Worm (Caenorhabditis elegans): ENCODE measurements around the gene let-19.

DNA sequence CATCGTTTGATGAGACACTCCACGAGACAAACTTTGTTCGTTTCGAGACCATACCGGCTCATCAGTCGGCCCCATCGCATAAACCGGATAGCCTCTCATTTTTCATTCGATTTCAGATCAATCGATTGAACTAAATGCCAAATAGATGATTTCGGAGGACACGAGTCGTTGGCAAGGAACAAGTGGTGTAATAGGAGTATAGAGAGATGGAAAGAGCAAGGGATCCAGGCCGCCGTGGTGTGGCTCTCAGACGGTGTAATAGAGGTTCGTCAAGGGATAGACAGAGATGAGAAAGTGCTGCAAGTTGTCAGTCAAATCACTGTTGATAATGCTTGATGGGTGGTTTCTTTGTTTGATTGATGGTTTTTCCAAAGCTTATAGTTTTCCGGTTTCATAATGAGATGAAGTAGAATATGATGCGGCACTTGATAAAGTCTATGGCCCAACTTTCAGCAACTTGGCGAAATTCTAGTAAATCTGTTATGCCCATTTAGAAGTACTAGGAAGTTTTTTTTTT lies 12.7 kb downstream of the let-19 start, which contains the start of gene sgn-1:
- no peak for TF ChIP-seq ama-1 (optimal IDR thresholded peaks at IDR 0.05)
- TF ChIP-seq pha-4 (GFP tag; IDR thresholded peaks at IDR 0.05), result no peak
- TF ChIP-seq pha-4 (tag; optimal IDR thresholded peaks at IDR 0.05), result no peak
- no peak for TF ChIP-seq lsy-2 (tag; optimal IDR thresholded peaks at IDR 0.05)
- no peak for TF ChIP-seq nhr-28 (tag; optimal IDR thresholded peaks at IDR 0.05)
- TF ChIP-seq nhr-237 (tag; optimal IDR thresholded peaks at IDR 0.05), result no peak

Measured in whole organism, L4 larva.